Worm (Caenorhabditis elegans): ENCODE measurements around the gene F52E10.2.
A peak's percentile ranks its signal among the peaks of the same experiment; 100 is the strongest.
"Not testable (repeated sequence)": the region's sequence is repeated elsewhere in the genome, so short reads cannot be mapped to it uniquely, and the experiment has no call there.

Gene F52E10.2

ce11 chrX:16299859-16300258, 16.9 kb upstream of the F52E10.2 start, which contains the start of gene twk-21 (continued):
- no peak for TF ChIP-seq sdz-12 (GFP tag; optimal IDR thresholded peaks at IDR 0.05)
- TF ChIP-seq arid-1 (GFP tag; conservative IDR thresholded peaks at IDR 0.05): no peak
- no peak for TF ChIP-seq ceh-28 (tag; optimal IDR thresholded peaks at IDR 0.05)
- TF ChIP-seq skn-1 (tag; optimal IDR thresholded peaks at IDR 0.05): no peak
- no peak for TF ChIP-seq snpc-4 (tag; optimal IDR thresholded peaks at IDR 0.05)

ce11 chrX:16299217-16299616, 16.2 kb upstream of the F52E10.2 start:
- peak; percentile 77 for TF ChIP-seq hlh-30 (tag; optimal IDR thresholded peaks at IDR 0.05; ENCODE audit: insufficient read depth)
- TF ChIP-seq D1046.2 (GFP tag; IDR thresholded peaks at IDR 0.05): 0 out of 2 replicates have a peak, but pooled peaks have one; percentile 26
- peak; percentile 48; the same call in 1 of the 2 replicates for TF ChIP-seq snpc-1.2 (GFP tag; IDR thresholded peaks at IDR 0.05)
- TF ChIP-seq zfp-3 (GFP tag; conservative IDR thresholded peaks at IDR 0.05): 0 out of 2 replicates have a peak, but pooled peaks have one; percentile 39
- TF ChIP-seq Y48G9A.11 (GFP tag; IDR thresholded peaks at IDR 0.05): peak; percentile 12; the same call in 1 of the 2 replicates
- TF ChIP-seq ceh-44 (GFP tag; IDR thresholded peaks at IDR 0.05): peak; percentile 58; the same call in 1 of the 2 replicates
- peak; percentile 46 for TF ChIP-seq mes-2 (tag; optimal IDR thresholded peaks at IDR 0.05; ENCODE audit: poor library complexity, severe bottlenecking)
- not testable (repeated sequence) for TF ChIP-seq daf-16 (GFP tag; optimal IDR thresholded peaks at IDR 0.05); unc-62 (tag; optimal IDR thresholded peaks at IDR 0.05)
- peak; percentile 30 for TF ChIP-seq daf-16 (tag; optimal IDR thresholded peaks at IDR 0.05)
- TF ChIP-seq lin-38 (GFP tag; IDR thresholded peaks at IDR 0.05): peak; percentile 25; the same call in 1 of the 2 replicates
- peak in 1 of 2 experiments; percentile 15 for TF ChIP-seq unc-62 (GFP tag; optimal IDR thresholded peaks at IDR 0.05 in 1 of 2)
- peak; percentile 33; the same call in 1 of the 2 replicates for TF ChIP-seq dmd-6 (GFP tag; IDR thresholded peaks at IDR 0.05)
- peak; percentile 41; the same call in 1 of the 2 replicates for TF ChIP-seq vab-7 (GFP tag; IDR thresholded peaks at IDR 0.05)
- TF ChIP-seq dmd-8 (GFP tag; IDR thresholded peaks at IDR 0.05): 0 out of 2 replicates have a peak, but pooled peaks have one; percentile 50
- peak; percentile 27 for TF ChIP-seq dve-1 (tag; optimal IDR thresholded peaks at IDR 0.05; ENCODE audit: insufficient read depth)

ce11 chrX:16298173-16298572, 15.2 kb upstream of the F52E10.2 start:
- peak; percentile 22 for TF ChIP-seq F10B5.3 (tag; optimal IDR thresholded peaks at IDR 0.05)
- peak; percentile 44 to 78 for TF ChIP-seq daf-16 (GFP tag; optimal IDR thresholded peaks at IDR 0.05)
- peak; percentile 30 for TF ChIP-seq daf-16 (tag; optimal IDR thresholded peaks at IDR 0.05)
- no peak for TF ChIP-seq daf-8 (GFP tag; IDR thresholded peaks at IDR 0.05)
- no peak; the same call in 1 of the 2 replicates for TF ChIP-seq D1046.2 (GFP tag; IDR thresholded peaks at IDR 0.05)
- peak; percentile 55; the same call in 1 of the 2 replicates for TF ChIP-seq ZK337.2 (GFP tag; IDR thresholded peaks at IDR 0.05)
- TF ChIP-seq skn-1 (tag; optimal IDR thresholded peaks at IDR 0.05): no peak
- TF ChIP-seq duxl-1 (tag; optimal IDR thresholded peaks at IDR 0.05; ENCODE audit: poor library complexity): peak; percentile 72
- peak; percentile 72; the same call in 1 of the 2 replicates for TF ChIP-seq lin-1 (GFP tag; IDR thresholded peaks at IDR 0.05)
- no peak for TF ChIP-seq zag-1 (tag; optimal IDR thresholded peaks at IDR 0.05)
- TF ChIP-seq ceh-62 (tag; optimal IDR thresholded peaks at IDR 0.05): no peak
- TF ChIP-seq T26A8.4 (GFP tag; IDR thresholded peaks at IDR 0.05): peak; percentile 39; the same call in 1 of the 2 replicates
- TF ChIP-seq tra-1 (GFP tag; IDR thresholded peaks at IDR 0.05): peak; percentile 58
- TF ChIP-seq dmd-8 (GFP tag; IDR thresholded peaks at IDR 0.05): peak; percentile 83; the same call in 1 of the 2 replicates
- TF ChIP-seq ztf-11 (tag; optimal IDR thresholded peaks at IDR 0.05): no peak
- no peak for TF ChIP-seq nhr-76 (tag; optimal IDR thresholded peaks at IDR 0.05)
- TF ChIP-seq zip-2 (tag; optimal IDR thresholded peaks at IDR 0.05): peak; percentile 5
- TF ChIP-seq T20F7.1 (GFP tag; optimal IDR thresholded peaks at IDR 0.05): no peak
- peak; percentile 35 for TF ChIP-seq sdz-12 (GFP tag; optimal IDR thresholded peaks at IDR 0.05)
- TF ChIP-seq mdl-1 (tag; optimal IDR thresholded peaks at IDR 0.05): peak in 1 of 2 experiments; percentile 42
- peak; percentile 37 for TF ChIP-seq nhr-111 (GFP tag; optimal IDR thresholded peaks at IDR 0.05)
- peak; percentile 74; the same call in 1 of the 2 replicates for TF ChIP-seq mdt-29 (GFP tag; IDR thresholded peaks at IDR 0.05)
- no peak for TF ChIP-seq nhr-11 (tag; optimal IDR thresholded peaks at IDR 0.05)
- TF ChIP-seq nhr-42 (GFP tag; IDR thresholded peaks at IDR 0.05): peak; percentile 68; the same call in 1 of the 2 replicates
- peak; percentile 70 for TF ChIP-seq madf-9 (GFP tag; conservative IDR thresholded peaks at IDR 0.05)
- TF ChIP-seq aha-1 (tag): no peak
- TF ChIP-seq lin-39 (tag; optimal IDR thresholded peaks at IDR 0.05): no peak
- TF ChIP-seq vab-7 (GFP tag; IDR thresholded peaks at IDR 0.05): peak; percentile 86
- peak; percentile 73 for TF ChIP-seq lin-13 (GFP tag; optimal IDR thresholded peaks at IDR 0.05)
- peak; percentile 69 for TF ChIP-seq lir-3 (tag; optimal IDR thresholded peaks at IDR 0.05)
- TF ChIP-seq php-3 (GFP tag; IDR thresholded peaks at IDR 0.05): no peak
- no peak for TF ChIP-seq gei-8 (GFP tag; optimal IDR thresholded peaks at IDR 0.05)
- peak; percentile 75; the same call in 1 of the 2 replicates for TF ChIP-seq nhr-41 (GFP tag; IDR thresholded peaks at IDR 0.05)

Measured in whole organism, L4 larva.